Worm (Caenorhabditis elegans) whole organism, young adult: ENCODE results near the gene F58E2.4.

Experiments used
- F23B12.7 ChIP-seq: sonication (generic microtip); optimal IDR thresholded peaks from 2 replicates; lab custom pipeline; 2017; ENCODE audit warnings: missing genetic modification characterization, mild to moderate bottlenecking, missing compliant biosample characterization, antibody characterized with exemption, moderate library complexity; ENCODE audit not compliant: insufficient read depth
- F33H1.4 ChIP-seq: fragments of 200-800 bp; sonication (Bioruptor generic); IDR thresholded peaks from 2 replicates; pipeline ENCODE4 v1.3.6; 2022; ENCODE audit warnings: missing genetic modification reagents, missing genetic modification characterization, missing compliant biosample characterization
- F39B2.1 ChIP-seq: fragments of 200-800 bp; sonication (Bioruptor generic); IDR thresholded peaks from 2 replicates; pipeline ENCODE4 v1.3.6; 2022; ENCODE audit warnings: missing genetic modification reagents, missing genetic modification characterization, missing compliant biosample characterization
- ama-1 ChIP-seq, 3 experiments: fragments of 150-350 bp in 1 of 3; sonication (generic microtip) in 2 of 3; optimal IDR thresholded peaks; 2 replicates each; lab custom pipeline; 2014 to 2018; ENCODE audit warnings: missing biosample characterization in 2 of 3, missing genetic modification characterization in 2 of 3, missing genetic modification reagents in 2 of 3
- athp-1 ChIP-seq: sonication (generic microtip); optimal IDR thresholded peaks from 2 replicates; lab custom pipeline; 2017; ENCODE audit warnings: mild to moderate bottlenecking, missing genetic modification characterization, missing compliant biosample characterization
- dpff-1 ChIP-seq: sonication (generic microtip); optimal IDR thresholded peaks from 2 replicates; lab custom pipeline; 2017; ENCODE audit warnings: mild to moderate bottlenecking, missing genetic modification characterization, missing compliant biosample characterization
- fkh-3 ChIP-seq: sonication (generic microtip); optimal IDR thresholded peaks from 2 replicates; lab custom pipeline; 2016; ENCODE audit warnings: mild to moderate bottlenecking, missing genetic modification characterization, missing compliant biosample characterization
- let-526 ChIP-seq: fragments of 200-800 bp; sonication (Bioruptor generic); IDR thresholded peaks from 2 replicates; pipeline ENCODE4 v1.3.6; 2022; ENCODE audit warnings: missing genetic modification reagents, missing genetic modification characterization, missing compliant biosample characterization
- lsy-27 ChIP-seq: sonication (generic microtip); optimal IDR thresholded peaks from 2 replicates; lab custom pipeline; 2017; ENCODE audit warnings: missing genetic modification characterization, mild to moderate bottlenecking, missing compliant biosample characterization, antibody characterized with exemption, missing genotype, borderline replicate concordance; ENCODE audit not compliant: insufficient read depth
- madf-6 ChIP-seq: fragments of 200-800 bp; sonication (Bioruptor generic); IDR thresholded peaks from 2 replicates; pipeline ENCODE4 v1.3.6; 2022; ENCODE audit warnings: missing genetic modification reagents, missing genetic modification characterization, missing compliant biosample characterization
- pha-4 ChIP-seq: fragments of 150-350 bp; sonication (generic microtip); optimal IDR thresholded peaks from 2 replicates; lab custom pipeline; 2014; ENCODE audit warnings: missing biosample characterization, missing genetic modification reagents, missing genetic modification characterization
- snpc-4 ChIP-seq, 5 experiments: fragments of 150-350 bp in 1 of 5; sonication (generic microtip) in 4 of 5; optimal IDR thresholded peaks; 2 replicates each; lab custom pipeline; 2014 to 2018; ENCODE audit warnings: missing genetic modification characterization in 5 of 5, missing biosample characterization in 3 of 5, antibody characterized with exemption in 2 of 5, mild to moderate bottlenecking in 2 of 5, missing compliant biosample characterization in 2 of 5, missing genotype in 2 of 5, moderate library complexity in 2 of 5, missing genetic modification reagents in 1 of 5
- ztf-18 ChIP-seq: sonication (generic microtip); optimal IDR thresholded peaks from 2 replicates; lab custom pipeline; 2016; ENCODE audit warnings: missing genotype, mild to moderate bottlenecking, missing genetic modification characterization, missing compliant biosample characterization

DNA sequence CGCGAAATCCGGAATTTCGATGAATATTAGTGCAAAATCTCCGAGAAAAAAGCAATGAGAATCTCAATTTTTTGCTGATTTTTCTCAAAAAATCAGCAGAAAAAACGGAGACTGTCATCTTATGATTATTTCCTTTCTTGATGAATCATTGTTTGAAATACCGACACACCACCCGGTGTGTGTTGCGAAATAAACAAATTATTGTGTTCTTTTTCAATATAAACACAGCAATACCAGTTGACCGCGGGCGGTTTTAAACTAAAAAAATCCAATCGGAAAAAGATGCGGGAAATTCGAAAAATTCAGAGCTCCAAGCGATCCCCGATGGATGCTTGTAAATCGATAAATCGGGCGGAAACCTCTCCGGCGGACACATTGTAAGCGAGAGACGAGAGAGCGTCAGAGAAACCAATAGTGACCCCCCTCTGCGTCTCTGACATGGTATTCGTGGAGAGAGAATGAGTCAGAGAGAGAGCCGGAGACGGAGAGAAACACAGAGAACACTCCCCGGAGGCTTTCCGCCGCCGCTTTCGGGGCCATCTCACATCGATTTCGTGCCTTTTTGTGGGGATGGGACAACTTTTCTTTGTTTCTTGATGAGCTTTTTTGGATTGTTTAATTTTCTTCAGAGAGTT lies 52.3 kb downstream of the F58E2.4 start:
- TF ChIP-seq athp-1 (tag; lab: Kevin White, UChicago), result no peak
- TF ChIP-seq F23B12.7 (tag; lab: Kevin White, UChicago), result no peak
- no peak for TF ChIP-seq ztf-18 (tag; lab: Kevin White, UChicago)
- no peak for TF ChIP-seq pha-4
- no peak for TF ChIP-seq let-526 (GFP tag; lab: Robert Waterston, UW)
- no peak for TF ChIP-seq snpc-4 (GFP tag; optimal IDR thresholded peaks at IDR 0.05; lab: Kevin White, UChicago)
- TF ChIP-seq snpc-4 (tag; optimal IDR thresholded peaks at IDR 0.05; lab: Kevin White, UChicago), result peak in 1 of 4 experiments; percentile 15
- TF ChIP-seq fkh-3 (tag; lab: Kevin White, UChicago), result no peak
- TF ChIP-seq ama-1 (optimal IDR thresholded peaks at IDR 0.05; lab: Kevin White, UChicago), result no peak
- no peak for TF ChIP-seq ama-1 (GFP tag; optimal IDR thresholded peaks at IDR 0.05; lab: Kevin White, UChicago)
- TF ChIP-seq F39B2.1, result no peak
- no peak for TF ChIP-seq lsy-27 (tag; lab: Kevin White, UChicago)
- TF ChIP-seq dpff-1 (tag; lab: Kevin White, UChicago), result no peak
- no peak for TF ChIP-seq F33H1.4 (GFP tag; lab: Robert Waterston, UW)
- peak; percentile 27; the same call in 1 of the 2 replicates for TF ChIP-seq madf-6 (GFP tag; lab: Robert Waterston, UW)
